Fruit fly (Drosophila melanogaster): ENCODE data around the gene CG10116.

CG10116 gene

DNA sequence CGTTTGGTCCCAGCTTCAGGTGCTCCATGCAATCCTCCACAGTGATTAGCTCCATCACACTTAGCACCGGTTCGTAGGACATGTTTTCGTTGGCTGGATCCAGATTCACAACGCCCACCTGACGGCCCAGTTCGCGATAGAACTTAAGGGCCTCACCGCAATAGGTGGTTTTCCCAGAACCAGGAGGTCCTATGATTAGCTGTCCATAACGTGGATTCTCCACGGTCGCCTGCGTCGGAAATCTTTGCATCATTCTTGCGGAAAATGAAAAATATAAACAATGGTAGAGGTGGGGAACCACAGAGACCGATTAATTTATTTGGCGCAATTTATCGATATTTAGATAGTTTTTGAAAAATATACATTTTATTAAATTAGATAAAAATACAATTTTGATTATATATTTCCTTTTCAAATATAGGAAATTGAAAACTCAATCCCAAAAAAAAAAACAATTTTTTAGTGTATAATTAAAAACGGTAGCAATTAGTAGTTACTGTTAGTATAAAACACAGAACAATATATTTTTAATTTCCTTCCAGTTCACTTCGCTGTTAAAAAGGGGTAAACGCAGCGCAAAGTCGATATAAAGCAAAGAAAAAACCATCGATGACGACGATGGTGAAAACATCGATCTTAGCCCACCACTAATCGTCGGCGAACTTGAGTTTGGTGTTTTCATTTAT, 44.7 kb downstream of the CG10116 start, which contains the start of the genes CG10222 and flr (continued):
- no peak for TF ChIP-seq Hnf4 (GFP tag; optimal IDR thresholded peaks at IDR 0.05)

DNA sequence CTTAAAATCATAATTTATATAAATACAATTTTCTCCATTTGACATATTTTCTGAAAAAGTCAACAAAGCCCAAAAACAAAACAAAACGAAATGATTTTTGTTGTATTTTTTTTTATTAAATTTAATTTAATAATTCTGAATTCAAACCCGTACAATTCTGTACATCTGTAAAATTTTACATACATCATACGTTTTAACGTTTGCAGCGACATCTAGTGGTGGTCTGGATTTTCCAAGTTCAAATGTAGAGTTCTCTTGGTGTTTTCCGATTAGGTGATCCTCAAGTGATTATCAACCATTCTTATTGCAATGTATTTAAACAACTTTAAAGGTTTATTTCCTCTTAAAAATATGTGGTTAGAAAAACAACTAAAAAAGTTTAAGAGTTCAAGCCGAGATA, 46.0 kb downstream of the CG10116 start:
- no peak for TF ChIP-seq Mio (GFP tag; optimal IDR thresholded peaks at IDR 0.05)
- TF ChIP-seq Vsx2 (GFP tag; optimal IDR thresholded peaks at IDR 0.05; ENCODE audit: partially characterized antibody): peak; percentile 18
- TF ChIP-seq ey (GFP tag; optimal IDR thresholded peaks at IDR 0.05): peak; percentile 13
- peak; percentile 7 for TF ChIP-seq rgr (GFP tag; optimal IDR thresholded peaks at IDR 0.05)
- no peak for TF ChIP-seq OdsH (GFP tag; optimal IDR thresholded peaks at IDR 0.05)
- no peak for TF ChIP-seq CG9705 (GFP tag; optimal IDR thresholded peaks at IDR 0.05)
- peak in 1 of 2 experiments; percentile 22 for TF ChIP-seq foxo (GFP tag; optimal IDR thresholded peaks at IDR 0.05)
- TF ChIP-seq h (GFP tag; optimal IDR thresholded peaks at IDR 0.05): peak; percentile 11
- no peak for TF ChIP-seq Myc (optimal IDR thresholded peaks at IDR 0.05)
- TF ChIP-seq Hr83 (GFP tag; optimal IDR thresholded peaks at IDR 0.05; ENCODE audit: poor library complexity, severe bottlenecking): peak; percentile 56
- no peak for TF ChIP-seq fru (GFP tag; optimal IDR thresholded peaks at IDR 0.05)

DNA sequence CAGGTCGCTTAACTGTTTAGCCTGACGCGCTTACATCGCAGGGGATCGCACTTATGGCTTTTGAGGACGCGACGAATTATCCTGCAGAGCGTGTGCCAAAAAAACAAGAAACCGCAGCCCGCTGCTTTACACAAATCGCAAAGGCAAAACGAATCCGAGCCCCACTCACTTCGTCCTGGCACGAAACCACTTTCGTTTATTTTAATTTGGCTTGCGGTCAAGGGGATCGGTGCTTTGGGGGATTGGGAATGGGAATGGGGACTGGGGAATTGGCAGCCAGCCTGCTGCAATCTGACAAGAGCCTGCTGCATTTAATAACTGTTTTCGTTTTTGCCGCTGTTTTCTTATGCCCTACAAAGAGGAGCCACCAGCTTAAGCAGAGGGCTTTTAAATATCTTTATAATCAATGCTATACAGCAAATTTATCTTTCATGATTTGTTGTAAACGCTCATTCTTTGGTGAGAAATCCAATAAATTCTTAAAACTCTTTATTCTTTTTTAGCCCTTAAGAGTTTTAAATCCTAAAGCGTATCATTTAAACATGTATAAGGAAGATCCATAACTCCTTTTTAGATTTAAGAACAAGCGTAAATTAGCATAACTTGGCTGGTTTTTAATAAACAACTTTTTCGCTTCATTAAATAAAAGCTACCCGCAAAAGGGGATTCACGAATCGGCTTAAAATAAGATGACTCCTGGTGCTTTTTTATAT, 47.1 kb downstream of the CG10116 start:
- TF ChIP-seq h (GFP tag; optimal IDR thresholded peaks at IDR 0.05) (peak; percentile 20), ey (GFP tag; optimal IDR thresholded peaks at IDR 0.05) (peak; percentile 35), Hr83 (GFP tag; optimal IDR thresholded peaks at IDR 0.05; ENCODE audit: poor library complexity, severe bottlenecking) (no peak), Sp1 (GFP tag; optimal IDR thresholded peaks at IDR 0.05) (peak; percentile 42), CrebA (GFP tag; optimal IDR thresholded peaks at IDR 0.05; ENCODE audit: borderline replicate concordance) (no peak), OdsH (GFP tag; optimal IDR thresholded peaks at IDR 0.05) (peak; percentile 16), foxo (GFP tag; optimal IDR thresholded peaks at IDR 0.05) (peak in 1 of 2 experiments; percentile 32), Dif (GFP tag; optimal IDR thresholded peaks at IDR 0.05; ENCODE audit: partially characterized antibody) (no peak), woc (GFP tag; optimal IDR thresholded peaks at IDR 0.05) (peak; percentile 54), psq (GFP tag; optimal IDR thresholded peaks at IDR 0.05) (peak; percentile 9), HLH106 (tag; optimal IDR thresholded peaks at IDR 0.05) (peak; percentile 32), br (GFP tag; optimal IDR thresholded peaks at IDR 0.05) (peak; percentile 21), fru (GFP tag; optimal IDR thresholded peaks at IDR 0.05) (peak; percentile 25)

DNA sequence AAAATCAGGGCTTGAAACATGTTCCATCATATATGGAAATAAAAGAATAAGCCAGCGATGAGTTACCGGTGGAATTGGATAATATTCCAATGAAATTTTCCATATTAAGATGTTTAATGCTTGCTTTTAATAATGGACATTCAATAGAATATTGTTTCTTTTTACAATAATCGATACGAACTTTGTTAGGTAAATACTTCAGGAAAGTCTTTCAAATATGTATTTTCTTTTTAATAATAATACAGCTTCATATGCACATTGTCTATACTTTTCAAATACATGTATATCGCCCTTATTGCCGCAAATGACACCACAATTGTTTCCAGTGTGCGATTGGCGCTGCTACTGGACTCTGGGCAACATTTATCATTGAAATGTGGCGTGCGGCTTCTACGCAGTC, 50.2 kb downstream of the CG10116 start:
- TF ChIP-seq h (GFP tag; optimal IDR thresholded peaks at IDR 0.05) (peak; percentile 33), br (GFP tag; optimal IDR thresholded peaks at IDR 0.05) (peak; percentile 14), brk (GFP tag; optimal IDR thresholded peaks at IDR 0.05) (no peak), woc (GFP tag; optimal IDR thresholded peaks at IDR 0.05) (peak; percentile 16), Sp1 (GFP tag; optimal IDR thresholded peaks at IDR 0.05) (peak; percentile 12), foxo (GFP tag; optimal IDR thresholded peaks at IDR 0.05) (peak in 1 of 2 experiments; percentile 33), Myc (optimal IDR thresholded peaks at IDR 0.05) (no peak), ey (GFP tag; optimal IDR thresholded peaks at IDR 0.05) (peak; percentile 13), fru (GFP tag; optimal IDR thresholded peaks at IDR 0.05) (peak; percentile 36), HLH106 (tag; optimal IDR thresholded peaks at IDR 0.05) (peak; percentile 2), dl (GFP tag; optimal IDR thresholded peaks at IDR 0.05; ENCODE audit: insufficient read depth in 1 of 2, partially characterized antibody in 2 of 2) (no peak)

All from whole organism, wandering third instar larva.